Worm (Caenorhabditis elegans): ENCODE measurements around the gene mltn-10.

Gene mltn-10

DNA sequence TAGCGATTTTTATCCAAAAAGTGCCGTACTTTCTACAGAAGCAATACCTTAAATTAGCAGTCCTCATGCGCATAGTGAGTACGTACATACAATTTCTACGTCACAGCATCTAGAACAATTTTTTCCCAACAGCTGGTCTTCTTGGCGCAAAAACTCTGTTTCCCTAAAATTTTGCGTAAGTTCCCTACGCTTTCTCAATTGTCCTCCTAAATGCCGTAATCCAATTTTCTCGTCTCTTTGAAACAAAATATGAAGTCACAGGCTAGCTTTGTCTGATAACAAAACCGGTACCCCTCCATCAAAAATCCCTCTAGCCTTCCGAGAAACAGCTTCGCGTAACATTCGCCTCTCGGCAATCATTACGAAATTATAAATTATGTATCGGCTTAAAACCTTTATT is 10.0 kb downstream of the mltn-10 start, which contains the start of gene C38C6.3:
Gene C38C6.3 (plus strand): TSS at position 301 of the 400 bp plus-strand sequence.
- no peak for TF ChIP-seq sea-1 (GFP tag; conservative IDR thresholded peaks at IDR 0.05)
- no peak for TF ChIP-seq pes-1 (GFP tag; IDR thresholded peaks at IDR 0.05)
- no peak for TF ChIP-seq B0310.2 (tag; optimal IDR thresholded peaks at IDR 0.05)
- TF ChIP-seq tbx-11 (GFP tag; IDR thresholded peaks at IDR 0.05) = no peak
- TF ChIP-seq ama-1 (optimal IDR thresholded peaks at IDR 0.05) = no peak
- no peak for TF ChIP-seq F13C5.2 (tag; optimal IDR thresholded peaks at IDR 0.05)
- no peak for TF ChIP-seq hmg-4 (GFP tag; optimal IDR thresholded peaks at IDR 0.05)
- no peak for TF ChIP-seq ceh-13 (GFP tag; optimal IDR thresholded peaks at IDR 0.05)
- no peak for TF ChIP-seq ets-7 (tag; optimal IDR thresholded peaks at IDR 0.05)
- no peak for TF ChIP-seq aly-1 (tag; optimal IDR thresholded peaks at IDR 0.05)
- no peak for TF ChIP-seq flt-1 (GFP tag; IDR thresholded peaks at IDR 0.05)
- TF ChIP-seq tbx-37 (GFP tag; conservative IDR thresholded peaks at IDR 0.05) = no peak
- TF ChIP-seq scrt-1 (GFP tag; IDR thresholded peaks at IDR 0.05) = no peak
- no peak for TF ChIP-seq hnd-1 (tag; optimal IDR thresholded peaks at IDR 0.05)
- no peak for TF ChIP-seq hmbx-1 (tag; optimal IDR thresholded peaks at IDR 0.05)
- TF ChIP-seq ceh-36 (tag; optimal IDR thresholded peaks at IDR 0.05) = no peak
- no peak for TF ChIP-seq tra-4 (tag; optimal IDR thresholded peaks at IDR 0.05)

DNA sequence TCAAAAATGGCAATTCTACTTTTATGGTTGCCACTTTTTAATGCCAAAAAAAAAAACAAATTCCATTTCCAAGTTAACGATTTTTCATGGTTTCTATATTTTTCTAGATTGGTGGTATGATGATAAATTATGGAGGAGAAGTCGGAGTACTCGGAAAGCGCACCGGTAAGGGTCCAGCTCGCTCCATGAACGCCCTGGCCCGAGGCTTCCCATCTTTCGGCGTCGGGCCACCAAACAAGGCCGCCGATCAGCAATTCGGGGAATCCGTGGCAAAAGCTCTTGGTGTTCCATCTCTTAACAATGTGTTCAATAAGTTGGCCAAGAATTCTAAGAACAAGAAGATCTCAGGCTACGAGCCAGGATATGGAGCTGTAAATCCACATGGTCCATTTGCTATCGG is 11.2 kb downstream of the mltn-10 start:
- TF ChIP-seq B0310.2 (tag; optimal IDR thresholded peaks at IDR 0.05) (no peak), tbx-11 (GFP tag; IDR thresholded peaks at IDR 0.05) (no peak), flt-1 (GFP tag; IDR thresholded peaks at IDR 0.05) (no peak), ets-7 (tag; optimal IDR thresholded peaks at IDR 0.05) (no peak), ama-1 (optimal IDR thresholded peaks at IDR 0.05) (no peak)

DNA sequence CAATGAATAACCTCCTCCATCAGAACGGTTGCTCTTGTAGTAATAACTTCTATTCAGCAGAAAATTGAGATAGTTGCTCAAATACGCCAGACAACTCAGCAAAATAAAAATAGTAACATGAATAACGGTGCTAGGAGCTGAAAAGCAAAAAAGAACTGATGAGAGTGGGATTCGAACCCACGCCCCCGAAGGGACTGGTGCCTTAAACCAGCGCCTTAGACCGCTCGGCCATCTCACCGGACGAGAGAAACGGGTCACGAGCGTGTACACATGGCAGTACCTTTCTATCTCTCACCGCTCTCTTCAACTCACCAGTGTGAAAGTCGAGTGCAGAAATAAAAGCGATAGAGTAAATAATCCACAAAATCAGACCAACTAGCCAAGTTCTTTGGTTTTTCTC is 12.3 kb downstream of the mltn-10 start:
- TF ChIP-seq tra-4 (tag; optimal IDR thresholded peaks at IDR 0.05) (peak; percentile 6), ama-1 (optimal IDR thresholded peaks at IDR 0.05) (no peak), ceh-13 (GFP tag; optimal IDR thresholded peaks at IDR 0.05) (no peak), flt-1 (GFP tag; IDR thresholded peaks at IDR 0.05) (peak; percentile 74), F13C5.2 (tag; optimal IDR thresholded peaks at IDR 0.05) (peak; percentile 39), hnd-1 (tag; optimal IDR thresholded peaks at IDR 0.05) (peak; percentile 21), pes-1 (GFP tag; IDR thresholded peaks at IDR 0.05) (peak; percentile 88), ceh-36 (tag; optimal IDR thresholded peaks at IDR 0.05) (peak; percentile 51), hmbx-1 (tag; optimal IDR thresholded peaks at IDR 0.05) (peak; percentile 28), tbx-37 (GFP tag; conservative IDR thresholded peaks at IDR 0.05) (peak; percentile 85), tbx-11 (GFP tag; IDR thresholded peaks at IDR 0.05) (peak; percentile 78), B0310.2 (tag; optimal IDR thresholded peaks at IDR 0.05) (peak; percentile 34), sea-1 (GFP tag; conservative IDR thresholded peaks at IDR 0.05) (peak; percentile 82), hmg-4 (GFP tag; optimal IDR thresholded peaks at IDR 0.05) (peak; percentile 47), scrt-1 (GFP tag; IDR thresholded peaks at IDR 0.05) (peak; percentile 87), ets-7 (tag; optimal IDR thresholded peaks at IDR 0.05) (no peak), aly-1 (tag; optimal IDR thresholded peaks at IDR 0.05) (peak; percentile 24)

DNA sequence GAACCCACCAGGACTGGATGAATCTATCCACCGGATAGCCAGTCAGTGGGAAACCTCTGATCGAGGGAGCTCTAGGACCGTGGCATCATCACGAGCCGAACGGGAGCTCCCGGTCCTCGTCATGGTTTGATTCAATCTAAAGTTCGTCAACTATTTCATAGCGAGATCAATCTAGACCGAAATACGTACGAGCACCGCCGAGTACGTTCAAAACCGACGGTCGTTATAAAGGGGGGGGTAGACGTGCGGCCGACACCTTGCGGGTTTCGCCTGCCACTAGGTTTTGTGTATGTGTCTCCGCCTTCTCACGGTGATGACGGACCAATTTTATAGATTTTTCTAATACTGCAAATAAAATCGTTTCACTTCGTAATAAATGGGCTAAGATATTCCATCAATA is 13.0 kb downstream of the mltn-10 start:
- TF ChIP-seq scrt-1 (GFP tag; IDR thresholded peaks at IDR 0.05) = peak; percentile 65; the same call in 1 of the 2 replicates
- TF ChIP-seq hmg-4 (GFP tag; optimal IDR thresholded peaks at IDR 0.05) = peak; percentile 12
- TF ChIP-seq tbx-11 (GFP tag; IDR thresholded peaks at IDR 0.05) = peak; percentile 55; the same call in 1 of the 2 replicates
- peak; percentile 71 for TF ChIP-seq pes-1 (GFP tag; IDR thresholded peaks at IDR 0.05)

DNA sequence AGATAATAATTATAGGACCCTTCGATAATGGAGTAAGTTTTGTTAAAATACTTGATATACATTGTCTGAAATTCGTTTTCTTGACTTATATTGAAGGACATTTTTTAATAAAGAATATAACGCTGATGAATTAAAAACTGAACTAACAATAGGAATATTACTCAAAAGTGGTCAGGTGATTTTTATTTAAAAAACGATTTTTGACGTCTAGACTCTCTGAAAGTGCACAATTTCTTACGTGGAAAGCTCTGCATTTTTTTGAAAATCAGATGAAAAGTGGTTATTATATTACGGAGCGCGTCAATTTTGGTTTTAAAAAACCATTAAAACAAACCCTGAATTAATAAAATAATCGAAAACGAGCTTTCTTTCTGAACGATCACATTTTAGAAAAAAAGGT is 13.9 kb downstream of the mltn-10 start, which contains the start of gene sre-13:
Gene sre-13 (minus strand): TSS at position 101 of the 400 bp plus-strand sequence.
- no peak for TF ChIP-seq scrt-1 (GFP tag; IDR thresholded peaks at IDR 0.05)
- TF ChIP-seq ceh-36 (tag; optimal IDR thresholded peaks at IDR 0.05) = no peak
- TF ChIP-seq hnd-1 (tag; optimal IDR thresholded peaks at IDR 0.05) = no peak
- TF ChIP-seq hmg-4 (GFP tag; optimal IDR thresholded peaks at IDR 0.05) = no peak
- no peak for TF ChIP-seq aly-1 (tag; optimal IDR thresholded peaks at IDR 0.05)
- TF ChIP-seq hmbx-1 (tag; optimal IDR thresholded peaks at IDR 0.05) = no peak
- TF ChIP-seq ama-1 (optimal IDR thresholded peaks at IDR 0.05) = no peak
- no peak for TF ChIP-seq ceh-13 (GFP tag; optimal IDR thresholded peaks at IDR 0.05)
- no peak for TF ChIP-seq ets-7 (tag; optimal IDR thresholded peaks at IDR 0.05)
- TF ChIP-seq flt-1 (GFP tag; IDR thresholded peaks at IDR 0.05) = no peak

DNA sequence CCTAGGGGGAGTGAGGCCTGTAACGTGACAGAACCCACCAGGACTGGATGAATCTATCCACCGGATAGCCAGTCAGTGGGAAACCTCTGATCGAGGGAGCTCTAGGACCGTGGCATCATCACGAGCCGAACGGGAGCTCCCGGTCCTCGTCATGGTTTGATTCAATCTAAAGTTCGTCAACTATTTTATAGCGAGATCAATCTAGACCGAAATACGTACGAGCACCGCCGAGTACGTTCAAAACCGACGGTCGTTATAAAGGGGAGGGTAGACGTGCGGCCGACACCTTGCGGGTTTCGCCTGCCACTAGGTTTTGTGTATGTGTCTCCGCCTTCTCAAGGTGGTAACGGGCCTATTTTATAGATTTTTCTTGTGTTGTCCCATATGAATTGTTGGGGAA is 18.5 kb downstream of the mltn-10 start:
- TF ChIP-seq hmg-4 (GFP tag; optimal IDR thresholded peaks at IDR 0.05) (peak; percentile 29), pes-1 (GFP tag; IDR thresholded peaks at IDR 0.05) (peak; percentile 70), flt-1 (GFP tag; IDR thresholded peaks at IDR 0.05) (peak; percentile 39; the same call in 1 of the 2 replicates)

DNA sequence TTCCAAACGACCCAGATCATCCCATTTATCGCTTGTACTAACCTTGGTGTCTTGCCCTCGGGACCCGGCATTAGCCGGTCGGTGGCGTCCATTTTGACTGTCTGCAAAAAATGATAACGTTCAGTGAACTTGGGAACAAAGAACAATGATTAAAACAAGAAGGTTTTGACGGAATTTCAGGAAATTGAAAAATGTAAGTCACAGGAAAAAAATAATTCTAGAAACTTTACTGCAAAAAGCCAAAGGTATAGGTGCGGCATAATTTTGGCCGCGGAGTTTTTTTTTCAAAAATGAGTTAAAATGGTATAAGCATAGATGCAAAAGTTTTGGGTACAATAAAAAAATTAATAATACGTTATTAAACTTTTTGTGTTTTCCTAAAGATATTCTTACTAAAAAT is 21.1 kb downstream of the mltn-10 start, which contains the start of gene atgp-2:
Gene atgp-2 (minus strand): TSS at position 101 of the 400 bp plus-strand sequence.
- TF ChIP-seq ceh-36 (tag; optimal IDR thresholded peaks at IDR 0.05) (no peak), flt-1 (GFP tag; IDR thresholded peaks at IDR 0.05) (no peak), pes-1 (GFP tag; IDR thresholded peaks at IDR 0.05) (no peak), hmbx-1 (tag; optimal IDR thresholded peaks at IDR 0.05) (no peak), hnd-1 (tag; optimal IDR thresholded peaks at IDR 0.05) (no peak), hmg-4 (GFP tag; optimal IDR thresholded peaks at IDR 0.05) (no peak), F13C5.2 (tag; optimal IDR thresholded peaks at IDR 0.05) (no peak), tra-4 (tag; optimal IDR thresholded peaks at IDR 0.05) (no peak), tbx-11 (GFP tag; IDR thresholded peaks at IDR 0.05) (no peak), ets-7 (tag; optimal IDR thresholded peaks at IDR 0.05) (no peak), B0310.2 (tag; optimal IDR thresholded peaks at IDR 0.05) (no peak), ceh-13 (GFP tag; optimal IDR thresholded peaks at IDR 0.05) (no peak)

DNA sequence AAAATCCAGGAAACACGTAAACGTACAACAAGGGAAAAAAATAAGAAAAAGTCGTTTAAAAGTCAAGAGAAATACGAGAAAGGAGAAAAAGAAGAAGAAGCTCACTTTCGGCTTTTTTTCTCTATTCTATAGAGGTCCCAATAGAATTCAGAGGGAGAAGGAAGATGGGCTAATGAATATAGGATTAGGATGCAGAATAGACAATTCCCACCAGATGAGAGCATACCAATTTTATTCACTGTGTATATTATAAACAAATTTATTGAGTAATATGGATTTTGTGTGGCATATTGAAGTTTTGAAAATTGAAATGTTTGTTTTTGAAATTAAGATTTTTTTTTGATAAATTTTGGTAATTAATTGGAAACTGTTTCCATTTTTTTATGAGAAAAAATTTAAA is 21.6 kb downstream of the mltn-10 start:
- no peak for TF ChIP-seq ceh-36 (tag; optimal IDR thresholded peaks at IDR 0.05)
- TF ChIP-seq hmg-4 (GFP tag; optimal IDR thresholded peaks at IDR 0.05) = no peak
- no peak for TF ChIP-seq ama-1 (optimal IDR thresholded peaks at IDR 0.05)
- TF ChIP-seq hmbx-1 (tag; optimal IDR thresholded peaks at IDR 0.05) = no peak
- no peak for TF ChIP-seq pes-1 (GFP tag; IDR thresholded peaks at IDR 0.05)
- TF ChIP-seq F13C5.2 (tag; optimal IDR thresholded peaks at IDR 0.05) = no peak
- TF ChIP-seq aly-1 (tag; optimal IDR thresholded peaks at IDR 0.05) = no peak
- no peak for TF ChIP-seq tra-4 (tag; optimal IDR thresholded peaks at IDR 0.05)
- no peak for TF ChIP-seq flt-1 (GFP tag; IDR thresholded peaks at IDR 0.05)

All from whole organism, early embryonic.